Worm (Caenorhabditis elegans): ENCODE data around the gene R160.4.
"Not testable (repeated sequence)": the region's sequence is repeated elsewhere in the genome, so short reads cannot be mapped to it uniquely, and the experiment has no call there.

R160.4 gene

ce11 chrX:4332305-4332704, 36.4 kb downstream of the R160.4 start, which contains the start of gene C24A8.6:
TSS of gene C24A8.6 (minus strand) at chrX:4332405.
- TF ChIP-seq ZK546.5, skn-1, elt-3 (tag; optimal IDR thresholded peaks at IDR 0.05): not testable (repeated sequence)

ce11 chrX:4328816-4329215, 39.9 kb downstream of the R160.4 start, which contains the start of gene C24A8.5:
TSS of gene C24A8.5 (minus strand) at chrX:4328916.
- TF ChIP-seq lin-39 (tag; optimal IDR thresholded peaks at IDR 0.05) (no peak), unc-62 (GFP tag; optimal IDR thresholded peaks at IDR 0.05) (no peak), ama-1 (optimal IDR thresholded peaks at IDR 0.05) (no peak), ztf-1 (GFP tag; conservative IDR thresholded peaks at IDR 0.05) (no peak), ztf-11 (tag; optimal IDR thresholded peaks at IDR 0.05) (no peak), snpc-4 (tag; optimal IDR thresholded peaks at IDR 0.05) (no peak), alr-1 (tag; optimal IDR thresholded peaks at IDR 0.05) (no peak), lin-11 (tag; optimal IDR thresholded peaks at IDR 0.05) (no peak), aly-2 (tag; optimal IDR thresholded peaks at IDR 0.05) (no peak), peb-1 (tag; optimal IDR thresholded peaks at IDR 0.05) (no peak), ZK546.5 (tag; optimal IDR thresholded peaks at IDR 0.05) (no peak), unc-39 (tag; optimal IDR thresholded peaks at IDR 0.05) (no peak)

ce11 chrX:4322847-4323455, 45.7 kb downstream of the R160.4 start:
- TF ChIP-seq ZK546.5 (tag; optimal IDR thresholded peaks at IDR 0.05) (no peak), lin-13 (GFP tag; optimal IDR thresholded peaks at IDR 0.05) (no peak), nhr-10 (tag; optimal IDR thresholded peaks at IDR 0.05) (no peak), sma-3 (GFP tag; optimal IDR thresholded peaks at IDR 0.05) (no peak), ceh-82 (tag; optimal IDR thresholded peaks at IDR 0.05) (no peak), peb-1 (tag; optimal IDR thresholded peaks at IDR 0.05) (no peak), lin-11 (tag; optimal IDR thresholded peaks at IDR 0.05) (no peak), F13H6.1 (tag; optimal IDR thresholded peaks at IDR 0.05) (no peak), unc-39 (tag; optimal IDR thresholded peaks at IDR 0.05) (no peak), dmd-4 (tag; optimal IDR thresholded peaks at IDR 0.05) (no peak), sem-4 (tag; optimal IDR thresholded peaks at IDR 0.05) (no peak), ztf-1 (GFP tag; conservative IDR thresholded peaks at IDR 0.05) (no peak), snpc-4 (tag; optimal IDR thresholded peaks at IDR 0.05) (no peak), lin-39 (tag; optimal IDR thresholded peaks at IDR 0.05) (no peak), nhr-11 (tag; optimal IDR thresholded peaks at IDR 0.05) (no peak), unc-55 (GFP tag; optimal IDR thresholded peaks at IDR 0.05) (no peak), blmp-1 (tag; optimal IDR thresholded peaks at IDR 0.05; ENCODE audit: insufficient read depth) (no peak), nhr-77 (tag; optimal IDR thresholded peaks at IDR 0.05) (no peak), R02D3.7 (tag; optimal IDR thresholded peaks at IDR 0.05) (no peak), aly-2 (tag; optimal IDR thresholded peaks at IDR 0.05) (no peak)

ce11 chrX:4320563-4320962, 48.1 kb downstream of the R160.4 start, which contains the start of gene dop-6:
TSS of gene dop-6 (plus strand) at chrX:4320863.
- no peak for TF ChIP-seq mbf-1 (tag; optimal IDR thresholded peaks at IDR 0.05)
- no peak for TF ChIP-seq lin-13 (GFP tag; optimal IDR thresholded peaks at IDR 0.05)
- no peak for TF ChIP-seq elt-3 (tag; optimal IDR thresholded peaks at IDR 0.05)
- no peak for TF ChIP-seq unc-62 (GFP tag; optimal IDR thresholded peaks at IDR 0.05)
- TF ChIP-seq egl-27 (tag; optimal IDR thresholded peaks at IDR 0.05), result no peak
- TF ChIP-seq aly-2 (tag; optimal IDR thresholded peaks at IDR 0.05), result no peak
- TF ChIP-seq nhr-77 (tag; optimal IDR thresholded peaks at IDR 0.05), result no peak
- TF ChIP-seq dmd-4 (tag; optimal IDR thresholded peaks at IDR 0.05), result no peak
- TF ChIP-seq lin-11 (tag; optimal IDR thresholded peaks at IDR 0.05), result no peak
- TF ChIP-seq zag-1 (tag; optimal IDR thresholded peaks at IDR 0.05), result no peak
- no peak for TF ChIP-seq skn-1 (tag; optimal IDR thresholded peaks at IDR 0.05)
- no peak for TF ChIP-seq alr-1 (tag; optimal IDR thresholded peaks at IDR 0.05)
- no peak for TF ChIP-seq nhr-10 (tag; optimal IDR thresholded peaks at IDR 0.05)
- TF ChIP-seq ztf-4 (tag; optimal IDR thresholded peaks at IDR 0.05), result no peak
- TF ChIP-seq lsy-2 (tag; optimal IDR thresholded peaks at IDR 0.05), result no peak
- no peak for TF ChIP-seq ama-1 (optimal IDR thresholded peaks at IDR 0.05)
- no peak for TF ChIP-seq sma-9 (GFP tag; optimal IDR thresholded peaks at IDR 0.05)
- no peak for TF ChIP-seq sma-9 (tag; optimal IDR thresholded peaks at IDR 0.05)
